Fruit fly (Drosophila melanogaster) whole organism, embryonic: ENCODE measurements around the gene Pgant7.

Experiments
- ATbp ChIP-seq: fragments of 200-800 bp; sonication (Bioruptor generic); optimal IDR thresholded peaks from 2 replicates; lab custom pipeline; 2017; ENCODE audit warnings: missing biosample characterization, mild to moderate bottlenecking, missing genetic modification characterization, missing genetic modification reagents
- Abd-B ChIP-seq: fragments of 200-800 bp; sonication (Bioruptor generic); optimal IDR thresholded peaks from 2 replicates; lab custom pipeline; 2018; ENCODE audit warnings: missing biosample characterization, mild to moderate bottlenecking, missing genetic modification characterization, moderate library complexity
- Adf1 ChIP-seq: fragments of 200-800 bp; sonication (Bioruptor generic); IDR thresholded peaks from 2 replicates; pipeline ENCODE4 v1.3.6; 2022; ENCODE audit warnings: missing biosample characterization, missing genetic modification characterization
- Bgb ChIP-seq: fragments of 200-800 bp; sonication (Bioruptor generic); IDR thresholded peaks from 2 replicates; pipeline ENCODE4 v1.3.6; 2022; ENCODE audit warnings: missing biosample characterization, missing genetic modification characterization; ENCODE audit not compliant: partially characterized antibody
- CG1024 ChIP-seq: fragments of 200-800 bp; sonication (Bioruptor generic); IDR thresholded peaks from 2 replicates; pipeline ENCODE4 v1.3.6; 2022; ENCODE audit warnings: missing biosample characterization, missing genetic modification characterization
- CG12659 ChIP-seq: fragments of 200-800 bp; sonication (Bioruptor generic); optimal IDR thresholded peaks from 3 replicates; lab custom pipeline; 2017; ENCODE audit warnings: mild to moderate bottlenecking, missing biosample characterization, missing genetic modification reagents, missing genetic modification characterization
- CG13123 ChIP-seq: fragments of 200-800 bp; sonication (Bioruptor generic); optimal IDR thresholded peaks from 2 replicates; lab custom pipeline; 2016; ENCODE audit warnings: missing biosample characterization, missing genetic modification characterization
- CG13287 ChIP-seq: fragments of 200-800 bp; sonication (Bioruptor generic); IDR thresholded peaks from 2 replicates; pipeline ENCODE4 v1.3.6; 2022; ENCODE audit warnings: missing biosample characterization, missing genetic modification characterization; ENCODE audit not compliant: partially characterized antibody
- CG14050 ChIP-seq: fragments of 200-800 bp; sonication (Bioruptor generic); IDR thresholded peaks from 3 replicates; pipeline ENCODE4 v1.3.6; 2022; ENCODE audit warnings: missing biosample characterization, missing genetic modification characterization
- CG15696 ChIP-seq: fragments of 200-800 bp; sonication (Bioruptor generic); optimal IDR thresholded peaks from 2 replicates; lab custom pipeline; 2019; ENCODE audit warnings: missing biosample characterization, mild to moderate bottlenecking, missing genetic modification characterization, moderate library complexity
- CG16863 ChIP-seq: fragments of 200-800 bp; sonication (Bioruptor generic); optimal IDR thresholded peaks from 3 replicates; lab custom pipeline; 2016; ENCODE audit warnings: missing biosample characterization, missing genetic modification characterization
- CG17186 ChIP-seq: fragments of 200-800 bp; sonication (Bioruptor generic); optimal IDR thresholded peaks from 3 replicates; lab custom pipeline; 2017; ENCODE audit warnings: missing biosample characterization, missing genetic modification reagents, missing genetic modification characterization
- CG17359 ChIP-seq: fragments of 200-800 bp; sonication (Bioruptor generic); optimal IDR thresholded peaks from 3 replicates; lab custom pipeline; 2018; ENCODE audit warnings: missing biosample characterization, mild to moderate bottlenecking, missing genetic modification characterization, moderate library complexity
- CG17802 ChIP-seq: fragments of 200-800 bp; sonication (Bioruptor generic); optimal IDR thresholded peaks from 2 replicates; lab custom pipeline; 2018; ENCODE audit warnings: missing biosample characterization, mild to moderate bottlenecking, missing genetic modification characterization, moderate library complexity
- CG18011 ChIP-seq: fragments of 200-800 bp; sonication (Bioruptor generic); optimal IDR thresholded peaks from 2 replicates; lab custom pipeline; 2017; ENCODE audit warnings: missing biosample characterization, missing genetic modification characterization, mild to moderate bottlenecking, moderate library complexity, missing genotype
- CG3065 ChIP-seq: fragments of 200-800 bp; sonication (Bioruptor generic); optimal IDR thresholded peaks from 2 replicates; lab custom pipeline; 2016; ENCODE audit warnings: missing biosample characterization, missing genetic modification characterization
- CG6689 ChIP-seq: fragments of 200-800 bp; sonication (Bioruptor generic); IDR thresholded peaks from 2 replicates; pipeline ENCODE4 v1.3.6; 2022; ENCODE audit warnings: missing biosample characterization, missing genetic modification characterization
- CG6854 ChIP-seq: fragments of 200-800 bp; sonication (Bioruptor generic); optimal IDR thresholded peaks from 3 replicates; lab custom pipeline; 2017; ENCODE audit warnings: missing biosample characterization, mild to moderate bottlenecking, missing genetic modification characterization
- CG7372 ChIP-seq: fragments of 200-800 bp; sonication (Bioruptor generic); IDR thresholded peaks from 2 replicates; pipeline ENCODE4 v1.3.6; 2022; ENCODE audit warnings: missing biosample characterization, missing genetic modification characterization
- CG7556 ChIP-seq: fragments of 200-800 bp; sonication (Bioruptor generic); optimal IDR thresholded peaks from 2 replicates; lab custom pipeline; 2017; ENCODE audit warnings: missing biosample characterization, mild to moderate bottlenecking, missing genetic modification characterization
- CG7839 ChIP-seq: fragments of 200-800 bp; sonication (Bioruptor generic); optimal IDR thresholded peaks from 3 replicates; lab custom pipeline; 2018; ENCODE audit warnings: missing biosample characterization, mild to moderate bottlenecking, missing genetic modification characterization, moderate library complexity
- CG7928 ChIP-seq: fragments of 200-800 bp; sonication (Bioruptor generic); optimal IDR thresholded peaks from 2 replicates; lab custom pipeline; 2017; ENCODE audit warnings: missing biosample characterization, mild to moderate bottlenecking, missing genetic modification characterization
- CG8944 ChIP-seq: fragments of 200-800 bp; sonication (Bioruptor generic); optimal IDR thresholded peaks from 3 replicates; lab custom pipeline; 2016; ENCODE audit warnings: missing biosample characterization, missing genetic modification characterization
- Dfd ChIP-seq, 2 experiments: fragments of >200 bp; optimal IDR thresholded peaks; 2 replicates each; lab custom pipeline; 2017; ENCODE audit warnings: missing biosample characterization in 2 of 2, missing genetic modification characterization in 2 of 2
- Gug ChIP-seq: fragments of 200-800 bp; sonication (Bioruptor generic); IDR thresholded peaks from 4 replicates; pipeline ENCODE4 v1.3.6; 2022; ENCODE audit warnings: missing biosample characterization, missing genetic modification characterization
- HmgD ChIP-seq: fragments of 200-800 bp; sonication (Bioruptor generic); optimal IDR thresholded peaks from 3 replicates; lab custom pipeline; 2016; ENCODE audit warnings: missing biosample characterization, missing genetic modification characterization
- Hr51 ChIP-seq, 2 experiments: fragments of 200-800 bp; sonication (Bioruptor generic); optimal IDR thresholded peaks; 2 replicates in 1 of 2; 3 replicates in 1 of 2; lab custom pipeline; 2016 to 2018; ENCODE audit warnings: missing biosample characterization in 2 of 2, missing genetic modification characterization in 2 of 2, mild to moderate bottlenecking in 1 of 2, moderate library complexity in 1 of 2
- Sox102F ChIP-seq: fragments of 200-800 bp; sonication (Bioruptor generic); optimal IDR thresholded peaks from 2 replicates; lab custom pipeline; 2018; ENCODE audit warnings: missing biosample characterization, mild to moderate bottlenecking, missing genetic modification characterization, moderate library complexity
- Tbp ChIP-seq: fragments of >200 bp; optimal IDR thresholded peaks from 2 replicates; lab custom pipeline; 2018; ENCODE audit warnings: missing biosample characterization, missing genetic modification characterization
- amos ChIP-seq: fragments of 200-800 bp; sonication (Bioruptor generic); IDR thresholded peaks from 2 replicates; pipeline ENCODE4 v1.3.6; 2022; ENCODE audit warnings: missing biosample characterization, missing genetic modification characterization; ENCODE audit not compliant: partially characterized antibody
- ap ChIP-seq: fragments of 200-800 bp; sonication (Bioruptor generic); IDR thresholded peaks from 2 replicates; pipeline ENCODE4 v1.3.6; 2022; ENCODE audit warnings: missing biosample characterization, missing genetic modification characterization
- bbx ChIP-seq: fragments of 200-800 bp; sonication (Bioruptor generic); IDR thresholded peaks from 2 replicates; pipeline ENCODE4 v1.3.6; 2022; ENCODE audit warnings: missing biosample characterization, missing genetic modification characterization; ENCODE audit not compliant: partially characterized antibody
- caup ChIP-seq: fragments of 200-800 bp; sonication (Bioruptor generic); optimal IDR thresholded peaks from 3 replicates; lab custom pipeline; 2017; ENCODE audit warnings: missing biosample characterization, mild to moderate bottlenecking, missing genetic modification characterization, moderate library complexity; ENCODE audit not compliant: severe bottlenecking
- chif ChIP-seq, 2 experiments: fragments of 200-800 bp; sonication (Bioruptor generic); optimal IDR thresholded peaks; 3 replicates each; lab custom pipeline; 2016; ENCODE audit warnings: missing biosample characterization in 2 of 2, missing genetic modification characterization in 2 of 2
- cwo ChIP-seq: fragments of 200-800 bp; sonication (Bioruptor generic); optimal IDR thresholded peaks from 3 replicates; lab custom pipeline; 2017; ENCODE audit warnings: missing biosample characterization, missing genetic modification characterization, mild to moderate bottlenecking, moderate library complexity, missing genetic modification reagents
- danr ChIP-seq: fragments of 200-800 bp; sonication (Bioruptor generic); IDR thresholded peaks from 2 replicates; pipeline ENCODE4 v1.3.6; 2022; ENCODE audit warnings: missing biosample characterization, missing genetic modification characterization
- eve ChIP-seq, 2 experiments: fragments of >200 bp; optimal IDR thresholded peaks; 2 replicates each; lab custom pipeline; 2017; ENCODE audit warnings: missing biosample characterization in 2 of 2, missing genetic modification characterization in 2 of 2
- gfzf ChIP-seq: fragments of 200-800 bp; sonication (Bioruptor generic); optimal IDR thresholded peaks from 2 replicates; lab custom pipeline; 2016; ENCODE audit warnings: missing biosample characterization, mild to moderate bottlenecking, missing genetic modification characterization, moderate library complexity
- kah ChIP-seq: fragments of 200-800 bp; sonication (Bioruptor generic); optimal IDR thresholded peaks from 2 replicates; lab custom pipeline; 2018; ENCODE audit warnings: missing biosample characterization, mild to moderate bottlenecking, missing genetic modification characterization
- lmd ChIP-seq: fragments of 200-800 bp; sonication (Bioruptor generic); IDR thresholded peaks from 2 replicates; pipeline ENCODE4 v1.3.6; 2022; ENCODE audit warnings: missing biosample characterization, missing genetic modification characterization
- nom ChIP-seq: fragments of 200-800 bp; sonication (Bioruptor generic); optimal IDR thresholded peaks from 2 replicates; lab custom pipeline; 2017; ENCODE audit warnings: missing biosample characterization, missing genetic modification characterization, mild to moderate bottlenecking, moderate library complexity, missing genetic modification reagents
- p53 ChIP-seq: fragments of 200-800 bp; sonication (Bioruptor generic); optimal IDR thresholded peaks from 2 replicates; lab custom pipeline; 2016; ENCODE audit warnings: missing biosample characterization, missing genetic modification characterization
- pb ChIP-seq: fragments of 200-800 bp; sonication (Bioruptor generic); optimal IDR thresholded peaks from 3 replicates; lab custom pipeline; 2016; ENCODE audit warnings: missing biosample characterization, missing genetic modification characterization
- phol ChIP-seq: fragments of 200-800 bp; sonication (Bioruptor generic); optimal IDR thresholded peaks from 3 replicates; lab custom pipeline; 2018; ENCODE audit warnings: missing biosample characterization, mild to moderate bottlenecking, missing genetic modification characterization, moderate library complexity
- pzg ChIP-seq: fragments of 200-800 bp; sonication (Bioruptor generic); optimal IDR thresholded peaks from 3 replicates; lab custom pipeline; 2018; ENCODE audit warnings: missing biosample characterization, mild to moderate bottlenecking, missing genetic modification characterization, moderate library complexity
- sisA ChIP-seq: fragments of 200-800 bp; sonication (Bioruptor generic); IDR thresholded peaks from 2 replicates; pipeline ENCODE4 v1.3.6; 2022; ENCODE audit warnings: missing biosample characterization, missing genetic modification characterization
- tll ChIP-seq, 2 experiments: fragments of 200-800 bp in 1 of 2; fragments of >200 bp in 1 of 2; sonication (Bioruptor generic) in 1 of 2; optimal IDR thresholded peaks; 2 replicates each; lab custom pipeline; 2017 to 2019; ENCODE audit warnings: missing biosample characterization in 2 of 2, missing genetic modification characterization in 2 of 2, mild to moderate bottlenecking in 1 of 2, moderate library complexity in 1 of 2
- zen ChIP-seq: fragments of 200-800 bp; sonication (Bioruptor generic); optimal IDR thresholded peaks from 3 replicates; lab custom pipeline; 2018; ENCODE audit warnings: missing biosample characterization, mild to moderate bottlenecking, missing genetic modification characterization, moderate library complexity

The Pgant7 gene

DNA sequence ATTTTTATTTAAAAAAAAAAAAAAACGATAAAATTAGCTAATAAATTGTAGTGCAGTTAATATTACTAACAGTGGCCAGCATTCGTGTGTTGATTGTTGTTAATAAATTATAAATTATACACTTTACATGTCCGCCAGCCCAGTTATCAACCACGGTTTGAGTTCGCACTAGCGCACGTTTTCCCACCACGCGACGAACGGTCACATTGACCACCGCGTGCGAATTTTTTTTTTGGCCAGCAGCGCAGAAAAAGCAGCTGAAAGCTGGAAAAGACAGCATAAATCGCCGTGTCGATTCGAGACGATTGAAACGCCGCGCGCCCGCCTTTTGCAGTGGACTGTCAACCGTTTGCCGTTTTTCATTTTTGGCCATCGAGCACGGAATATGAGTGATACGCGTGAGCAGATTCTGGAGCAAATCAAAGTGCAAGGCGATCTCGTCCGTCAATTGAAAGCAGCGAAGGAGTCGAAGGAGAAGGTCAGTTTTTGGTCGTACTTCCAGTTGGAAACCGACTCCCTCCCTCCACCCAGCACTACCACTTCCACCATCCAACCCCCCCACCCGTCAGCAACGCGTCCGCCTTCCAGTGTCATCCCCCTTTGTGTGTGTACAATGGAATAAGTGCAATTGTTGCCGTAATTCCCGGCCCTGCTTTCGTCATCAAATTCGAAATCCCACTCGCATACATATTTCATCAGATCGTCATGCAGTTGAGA is 15.6 kb upstream of the Pgant7 start, which contains the start of the genes Bx and HisRS (continued):
- no peak for TF ChIP-seq CG18011 (GFP tag; lab: Kevin White, UChicago)
- no peak for TF ChIP-seq chif (GFP tag; optimal IDR thresholded peaks at IDR 0.05; lab: Kevin White, UChicago)
- no peak for TF ChIP-seq ATbp (GFP tag; lab: Kevin White, UChicago)
- no peak for TF ChIP-seq CG7839 (tag; lab: Kevin White, UChicago)
- TF ChIP-seq CG14050 (GFP tag; lab: Robert Waterston, UW) = no peak
- no peak for TF ChIP-seq CG8944 (GFP tag; lab: Kevin White, UChicago)
- TF ChIP-seq Bgb = peak; percentile 57
- TF ChIP-seq gfzf = peak; percentile 82
- peak; percentile 70 for TF ChIP-seq CG17186
- TF ChIP-seq ap (GFP tag; lab: Robert Waterston, UW) = no peak
- TF ChIP-seq zen = no peak
- TF ChIP-seq p53 (GFP tag; lab: Kevin White, UChicago) = no peak
- peak; percentile 42 for TF ChIP-seq Adf1 (GFP tag; lab: Robert Waterston, UW)
- no peak for TF ChIP-seq CG16863 (GFP tag; lab: Kevin White, UChicago)
- TF ChIP-seq kah (GFP tag; lab: Kevin White, UChicago) = no peak
- TF ChIP-seq CG6854 (GFP tag; lab: Kevin White, UChicago) = no peak
- TF ChIP-seq sisA = no peak
- no peak for TF ChIP-seq CG6689
- TF ChIP-seq CG7556 = no peak
- TF ChIP-seq eve (GFP tag; optimal IDR thresholded peaks at IDR 0.05; lab: Kevin White, UChicago) = no peak
- TF ChIP-seq CG7372 (GFP tag; lab: Robert Waterston, UW) = no peak
- no peak for TF ChIP-seq HmgD (GFP tag; lab: Kevin White, UChicago)
- TF ChIP-seq cwo = no peak
- no peak for TF ChIP-seq CG17359 (tag; lab: Kevin White, UChicago)
- peak; percentile 10 for TF ChIP-seq caup
- TF ChIP-seq CG15696 (tag; lab: Kevin White, UChicago) = no peak
- TF ChIP-seq Gug = peak; percentile 27; the same call in 1 of the 4 replicates
- TF ChIP-seq CG1024 = no peak
- no peak for TF ChIP-seq tll (GFP tag; optimal IDR thresholded peaks at IDR 0.05; lab: Kevin White, UChicago)
- TF ChIP-seq Hr51 (GFP tag; optimal IDR thresholded peaks at IDR 0.05; lab: Kevin White, UChicago) = no peak
- TF ChIP-seq amos (GFP tag; lab: Robert Waterston, UW) = peak; percentile 48; the same call in 1 of the 2 replicates
- TF ChIP-seq lmd (GFP tag; lab: Robert Waterston, UW) = no peak
- peak; percentile 19 for TF ChIP-seq Abd-B
- no peak for TF ChIP-seq CG17802 (tag; lab: Kevin White, UChicago)
- TF ChIP-seq CG13287 = peak; percentile 36; the same call in 1 of the 2 replicates
- TF ChIP-seq CG13123 (GFP tag; lab: Kevin White, UChicago) = no peak
- no peak for TF ChIP-seq Sox102F (GFP tag; lab: Kevin White, UChicago)
- no peak for TF ChIP-seq CG7928 (GFP tag; lab: Kevin White, UChicago)
- TF ChIP-seq phol = peak; percentile 22
- TF ChIP-seq danr (GFP tag; lab: Robert Waterston, UW) = no peak
- TF ChIP-seq Tbp (GFP tag; lab: Kevin White, UChicago) = no peak
- no peak for TF ChIP-seq Dfd (GFP tag; optimal IDR thresholded peaks at IDR 0.05; lab: Kevin White, UChicago)
- peak; percentile 63 for TF ChIP-seq CG12659 (GFP tag; lab: Kevin White, UChicago)
- TF ChIP-seq pzg (GFP tag; lab: Kevin White, UChicago) = peak; percentile 79
- no peak for TF ChIP-seq nom (GFP tag; lab: Kevin White, UChicago)
- TF ChIP-seq pb (GFP tag; lab: Kevin White, UChicago) = no peak
- TF ChIP-seq bbx (GFP tag; lab: Robert Waterston, UW) = no peak
- TF ChIP-seq CG3065 (GFP tag; lab: Kevin White, UChicago) = no peak
